Worm (Caenorhabditis elegans) whole organism, L1 larva: Measurements from ENCODE around the gene clec-226.

Experiments
- ceh-82 ChIP-seq, 3 experiments: fragments of 150-350 bp in 1 of 3; sonication (generic microtip) in 2 of 3; optimal IDR thresholded peaks; 2 replicates each; lab custom pipeline; 2014 to 2017; ENCODE audit warnings: missing biosample characterization in 3 of 3, missing genetic modification characterization in 3 of 3
- ces-1 ChIP-seq: fragments of 150-350 bp; optimal IDR thresholded peaks from 2 replicates; lab custom pipeline; 2014; ENCODE audit warnings: missing biosample characterization, missing genetic modification reagents, missing genetic modification characterization
- elt-2 ChIP-seq: sonication (generic microtip); optimal IDR thresholded peaks from 2 replicates; lab custom pipeline; 2016; ENCODE audit warnings: missing genetic modification characterization, mild to moderate bottlenecking, inconsistent platforms, missing compliant biosample characterization, missing genetic modification reagents
- isw-1 ChIP-seq: fragments of 200-800 bp; sonication (Bioruptor generic); IDR thresholded peaks from 2 replicates; pipeline ENCODE4 v1.3.6; 2022; ENCODE audit warnings: missing genetic modification characterization, missing compliant biosample characterization
- lin-15B ChIP-seq: fragments of 150-350 bp; sonication (generic microtip); optimal IDR thresholded peaks from 3 replicates; lab custom pipeline; 2014; ENCODE audit warnings: missing biosample characterization, missing genetic modification characterization
- mdl-1 ChIP-seq, 2 experiments: fragments of 150-350 bp; optimal IDR thresholded peaks; 2 replicates each; lab custom pipeline; 2014 to 2017; ENCODE audit warnings: missing biosample characterization in 2 of 2, missing genetic modification characterization in 2 of 2, inconsistent platforms in 1 of 2
- mep-1 ChIP-seq: fragments of 150-350 bp; optimal IDR thresholded peaks from 2 replicates; lab custom pipeline; 2014; ENCODE audit warnings: missing biosample characterization, missing genetic modification characterization
- nhr-11 ChIP-seq: fragments of 150-350 bp; optimal IDR thresholded peaks from 2 replicates; lab custom pipeline; 2014; ENCODE audit warnings: missing biosample characterization, missing genetic modification characterization
- nhr-237 ChIP-seq: fragments of 150-350 bp; optimal IDR thresholded peaks from 2 replicates; lab custom pipeline; 2014; ENCODE audit warnings: missing biosample characterization, missing genetic modification characterization
- nhr-77 ChIP-seq: fragments of 150-350 bp; optimal IDR thresholded peaks from 2 replicates; lab custom pipeline; 2014; ENCODE audit warnings: missing biosample characterization, missing genetic modification characterization
- pag-3 ChIP-seq: sonication (generic microtip); optimal IDR thresholded peaks from 2 replicates; lab custom pipeline; 2017; ENCODE audit warnings: missing genetic modification characterization, mild to moderate bottlenecking, missing compliant biosample characterization, antibody characterized with exemption, borderline replicate concordance; ENCODE audit not compliant: insufficient read depth
- snpc-4 ChIP-seq: fragments of 150-350 bp; optimal IDR thresholded peaks from 2 replicates; lab custom pipeline; 2014; ENCODE audit warnings: missing biosample characterization, missing genetic modification characterization
- unc-62 ChIP-seq: fragments of 150-350 bp; optimal IDR thresholded peaks from 2 replicates; lab custom pipeline; 2014; ENCODE audit warnings: missing biosample characterization, missing genetic modification reagents, missing genetic modification characterization

ce11 chrV:13980807-13981206 lies 34.0 kb downstream of the clec-226 start, which contains the start of gene eol-1:
- TF ChIP-seq mep-1 (tag; lab: Kevin White, UChicago), result no peak
- no peak for TF ChIP-seq snpc-4
- no peak for TF ChIP-seq pag-3 (tag; lab: Kevin White, UChicago)
- no peak for TF ChIP-seq ces-1 (GFP tag; lab: Kevin White, UChicago)
- no peak for TF ChIP-seq nhr-77
- TF ChIP-seq unc-62 (GFP tag; lab: Kevin White, UChicago), result no peak
- TF ChIP-seq lin-15B (tag; lab: Kevin White, UChicago), result no peak
- no peak for TF ChIP-seq mdl-1 (tag; optimal IDR thresholded peaks at IDR 0.05; lab: Kevin White, UChicago)
- no peak for TF ChIP-seq nhr-237 (tag; lab: Kevin White, UChicago)
- no peak for TF ChIP-seq nhr-11 (tag; lab: Kevin White, UChicago)
- no peak for TF ChIP-seq isw-1 (GFP tag; lab: Robert Waterston, UW)
- TF ChIP-seq ceh-82 (tag; optimal IDR thresholded peaks at IDR 0.05; lab: Kevin White, UChicago), result no peak
- TF ChIP-seq elt-2, result no peak
